Fruit fly (Drosophila melanogaster): ENCODE results near the gene prtp.
A peak's percentile ranks its signal among the peaks of the same experiment; 100 is the strongest.
"Not testable (repeated sequence)": the region's sequence is repeated elsewhere in the genome, so short reads cannot be mapped to it uniquely, and the experiment has no call there.

prtp gene

DNA sequence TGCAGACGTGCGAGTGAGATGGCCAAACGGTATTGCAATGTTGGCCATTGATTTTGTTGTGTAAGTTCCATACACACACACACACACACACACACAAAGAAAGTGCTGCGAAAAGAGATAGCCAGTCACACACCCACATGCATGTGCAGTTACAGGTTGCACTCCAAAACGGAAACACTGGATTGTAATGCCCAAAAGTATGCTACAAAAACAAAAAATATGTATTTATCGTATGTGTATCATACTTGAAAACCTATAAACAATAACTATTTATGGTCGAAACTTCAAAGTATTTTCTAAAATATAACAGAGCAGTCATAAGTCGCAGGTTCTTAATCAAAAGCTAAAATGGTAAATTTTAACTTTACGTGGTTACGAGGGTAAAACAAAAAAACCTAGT, 13.4 kb downstream of the prtp start:
- TF ChIP-seq CG12605 (GFP tag; IDR thresholded peaks at IDR 0.05): no peak
- no peak for TF ChIP-seq Snoo (tag; optimal IDR thresholded peaks at IDR 0.05)
- 0 out of 3 replicates have a peak, but pooled peaks have one; percentile 17 for TF ChIP-seq CG4496 (GFP tag; IDR thresholded peaks at IDR 0.05)
- no peak for TF ChIP-seq Pif1B (GFP tag; optimal IDR thresholded peaks at IDR 0.05)
- TF ChIP-seq CG8301 (tag; optimal IDR thresholded peaks at IDR 0.05): peak; percentile 8
- TF ChIP-seq rn (GFP tag; IDR thresholded peaks at IDR 0.05): no peak
- TF ChIP-seq CG15710 (tag; optimal IDR thresholded peaks at IDR 0.05): no peak
- no peak for TF ChIP-seq CG34367 (tag; optimal IDR thresholded peaks at IDR 0.05)

DNA sequence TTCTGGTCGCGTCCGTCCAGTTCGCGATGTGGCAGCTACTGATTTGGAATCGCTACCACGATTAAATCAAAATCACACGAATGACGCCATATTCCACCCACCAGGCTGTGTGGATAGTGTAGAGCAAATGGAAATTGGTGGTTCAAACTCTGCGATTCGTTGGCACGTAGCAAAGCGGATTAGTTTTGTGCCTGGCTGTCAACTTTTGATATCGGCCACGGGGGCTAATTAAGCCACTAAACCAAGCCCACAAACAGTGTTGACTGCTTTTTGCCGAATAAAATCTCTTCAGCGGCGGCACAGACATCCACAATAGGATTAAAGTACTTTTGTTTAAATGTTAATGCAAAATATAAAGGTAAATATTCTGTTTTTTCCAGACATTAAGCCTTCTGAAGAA, 15.1 kb downstream of the prtp start, which contains the start of gene inaF-C:
inaF-C (minus strand) TSS at position 101 of the 400 bp plus-strand sequence.
- no peak for TF ChIP-seq rn (GFP tag; IDR thresholded peaks at IDR 0.05)
- TF ChIP-seq CG8301 (tag; optimal IDR thresholded peaks at IDR 0.05): no peak
- TF ChIP-seq gl (tag; optimal IDR thresholded peaks at IDR 0.05): no peak
- TF ChIP-seq Pif1A (GFP tag; optimal IDR thresholded peaks at IDR 0.05): no peak
- no peak for TF ChIP-seq CG13204 (GFP tag; optimal IDR thresholded peaks at IDR 0.05)
- TF ChIP-seq CG9948 (tag; optimal IDR thresholded peaks at IDR 0.05): no peak
- TF ChIP-seq CG34367 (tag; optimal IDR thresholded peaks at IDR 0.05): no peak
- TF ChIP-seq fd96Ca (GFP tag; IDR thresholded peaks at IDR 0.05): no peak
- no peak for TF ChIP-seq Ets98B (GFP tag; IDR thresholded peaks at IDR 0.05)

DNA sequence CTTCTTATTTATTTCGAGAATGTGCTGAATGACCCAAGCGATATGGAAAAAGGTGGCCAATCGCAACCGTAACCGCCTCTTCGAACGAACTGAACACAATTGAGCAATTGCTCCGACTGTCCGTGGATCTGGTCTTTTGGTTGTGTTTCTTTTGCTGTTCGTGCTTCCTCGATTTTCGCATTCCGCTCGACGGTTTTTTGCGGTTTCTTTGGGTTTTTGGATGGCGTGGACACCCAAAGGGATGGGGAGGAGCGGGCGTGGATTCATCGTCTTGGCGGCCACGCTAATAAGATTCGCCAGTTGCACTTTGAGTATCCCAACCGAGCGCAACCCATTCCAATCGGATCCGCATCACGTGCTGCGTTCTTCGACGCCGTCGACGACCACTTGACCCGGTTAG, 16.1 kb downstream of the prtp start, which contains the start of gene inaF-B:
inaF-B (minus strand) TSS at position 101 of the 400 bp plus-strand sequence.
- TF ChIP-seq EcR (GFP tag; optimal IDR thresholded peaks at IDR 0.05) (no peak), CG32121 (GFP tag; IDR thresholded peaks at IDR 0.05) (no peak), fd96Ca (GFP tag; IDR thresholded peaks at IDR 0.05) (no peak), CG10348 (GFP tag; IDR thresholded peaks at IDR 0.05) (no peak), D1 (tag; optimal IDR thresholded peaks at IDR 0.05) (no peak), rn (GFP tag; IDR thresholded peaks at IDR 0.05) (no peak), CG12605 (GFP tag; IDR thresholded peaks at IDR 0.05) (no peak), CG13204 (GFP tag; optimal IDR thresholded peaks at IDR 0.05) (no peak)

DNA sequence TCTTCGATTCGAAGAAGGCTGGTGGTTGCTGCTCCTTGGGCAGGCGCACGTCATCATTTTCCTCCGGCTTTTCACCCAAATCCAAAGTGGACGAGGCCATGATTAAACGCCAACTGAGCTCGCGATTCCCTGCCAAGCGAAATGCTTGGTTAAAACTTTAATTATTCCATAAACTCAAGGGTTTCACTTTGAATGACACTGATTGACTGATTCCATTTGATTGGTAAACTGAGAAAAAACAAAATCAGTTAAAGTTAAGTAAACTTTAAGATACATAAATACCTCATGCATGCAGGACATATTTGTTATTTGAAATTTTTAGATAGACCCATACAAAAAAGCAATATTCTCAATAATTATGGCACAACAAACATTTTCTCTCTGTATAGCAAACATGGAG, 17.2 kb downstream of the prtp start, which contains the start of gene inaF-A:
inaF-A (minus strand) TSS at position 101 of the 400 bp plus-strand sequence.
- peak; percentile 16 for TF ChIP-seq CG8301 (tag; optimal IDR thresholded peaks at IDR 0.05)
- no peak for TF ChIP-seq EcR (GFP tag; optimal IDR thresholded peaks at IDR 0.05)
- TF ChIP-seq CG9948 (tag; optimal IDR thresholded peaks at IDR 0.05): no peak
- TF ChIP-seq CG10348 (GFP tag; IDR thresholded peaks at IDR 0.05): no peak
- no peak for TF ChIP-seq CG17806 (tag; optimal IDR thresholded peaks at IDR 0.05)
- TF ChIP-seq CG14655 (GFP tag; optimal IDR thresholded peaks at IDR 0.05): peak; percentile 22

DNA sequence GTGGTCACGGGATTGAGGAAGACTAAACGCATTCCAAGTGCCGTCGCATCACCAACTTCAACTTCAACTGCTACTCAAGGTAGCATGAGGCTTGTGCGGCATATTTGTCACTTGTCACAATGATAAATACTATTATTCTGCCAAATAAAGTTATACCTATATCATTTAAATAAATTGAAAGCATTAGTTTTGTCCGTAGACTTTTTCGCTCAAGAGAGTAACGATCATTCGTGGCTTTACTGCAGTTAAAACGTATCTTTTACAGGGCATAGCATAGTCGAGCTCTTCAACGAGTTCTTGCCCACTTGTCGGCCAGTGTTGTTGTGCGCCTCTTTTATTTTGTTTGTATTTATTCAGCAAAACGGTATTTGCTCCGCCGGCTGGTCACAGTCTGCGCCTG, 19.9 kb downstream of the prtp start:
- peak; percentile 49; the same call in 2 of the 3 replicates for TF ChIP-seq fd96Ca (GFP tag; IDR thresholded peaks at IDR 0.05)
- peak; percentile 73 for TF ChIP-seq CG8301 (tag; optimal IDR thresholded peaks at IDR 0.05)
- peak; percentile 17 for TF ChIP-seq Pif1B (GFP tag; optimal IDR thresholded peaks at IDR 0.05)
- no peak for TF ChIP-seq CG15710 (tag; optimal IDR thresholded peaks at IDR 0.05)
- TF ChIP-seq CG4496 (GFP tag; IDR thresholded peaks at IDR 0.05): peak; percentile 54; the same call in 1 of the 3 replicates
- peak; percentile 50 for TF ChIP-seq Ets98B (GFP tag; IDR thresholded peaks at IDR 0.05)
- TF ChIP-seq gl (tag; optimal IDR thresholded peaks at IDR 0.05): no peak
- TF ChIP-seq Pif1A (GFP tag; optimal IDR thresholded peaks at IDR 0.05): peak; percentile 32
- peak; percentile 74 for TF ChIP-seq CG14655 (GFP tag; optimal IDR thresholded peaks at IDR 0.05)
- TF ChIP-seq CG9948 (tag; optimal IDR thresholded peaks at IDR 0.05): no peak

DNA sequence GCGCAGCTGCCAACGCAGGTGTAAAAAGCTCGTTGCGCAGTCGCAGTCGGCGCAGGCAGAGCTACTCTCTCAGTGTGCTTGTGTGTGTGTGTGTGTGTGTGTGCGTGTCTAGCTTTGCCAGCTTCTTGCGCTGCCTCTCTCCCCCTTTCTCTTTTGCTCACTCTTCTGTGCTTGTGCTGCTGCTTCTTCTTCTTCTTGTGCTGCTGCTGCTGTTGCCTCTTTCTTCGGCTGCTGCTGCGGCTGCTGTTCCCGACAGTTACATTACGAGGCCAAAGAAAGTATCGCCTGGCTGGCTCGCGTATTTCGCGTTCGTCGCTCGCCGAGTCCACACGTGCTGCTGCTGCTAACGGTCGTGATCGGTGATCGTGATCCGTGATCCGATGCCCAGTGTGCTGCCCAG, 37.4 kb downstream of the prtp start, which contains the start of gene m:
m (plus strand) TSS at position 301 of the 400 bp plus-strand sequence.
- not testable (repeated sequence) for TF ChIP-seq EcR (GFP tag; optimal IDR thresholded peaks at IDR 0.05); CG9948 (tag; optimal IDR thresholded peaks at IDR 0.05); CG17806 (tag; optimal IDR thresholded peaks at IDR 0.05)

DNA sequence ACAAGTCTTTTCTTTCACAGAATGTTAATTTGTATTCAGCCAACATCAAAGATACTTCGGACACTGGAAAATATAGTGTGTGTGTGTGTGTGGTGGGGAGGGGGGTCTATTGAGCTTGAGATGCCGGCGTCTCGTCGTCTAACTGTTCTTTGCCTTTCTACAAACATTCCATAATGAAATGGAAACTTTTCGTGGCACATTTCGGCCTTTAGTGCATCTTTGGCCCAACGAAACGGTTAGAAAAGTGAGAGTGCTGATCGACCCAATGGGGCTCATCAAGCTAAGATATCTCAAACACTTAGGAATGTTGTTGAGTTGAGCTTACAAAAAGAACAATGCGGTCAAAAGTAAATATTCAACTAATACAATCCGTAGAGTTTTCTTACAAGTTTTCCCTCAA, 40.3 kb downstream of the prtp start:
- TF ChIP-seq CG4496 (GFP tag; IDR thresholded peaks at IDR 0.05): no peak

DNA sequence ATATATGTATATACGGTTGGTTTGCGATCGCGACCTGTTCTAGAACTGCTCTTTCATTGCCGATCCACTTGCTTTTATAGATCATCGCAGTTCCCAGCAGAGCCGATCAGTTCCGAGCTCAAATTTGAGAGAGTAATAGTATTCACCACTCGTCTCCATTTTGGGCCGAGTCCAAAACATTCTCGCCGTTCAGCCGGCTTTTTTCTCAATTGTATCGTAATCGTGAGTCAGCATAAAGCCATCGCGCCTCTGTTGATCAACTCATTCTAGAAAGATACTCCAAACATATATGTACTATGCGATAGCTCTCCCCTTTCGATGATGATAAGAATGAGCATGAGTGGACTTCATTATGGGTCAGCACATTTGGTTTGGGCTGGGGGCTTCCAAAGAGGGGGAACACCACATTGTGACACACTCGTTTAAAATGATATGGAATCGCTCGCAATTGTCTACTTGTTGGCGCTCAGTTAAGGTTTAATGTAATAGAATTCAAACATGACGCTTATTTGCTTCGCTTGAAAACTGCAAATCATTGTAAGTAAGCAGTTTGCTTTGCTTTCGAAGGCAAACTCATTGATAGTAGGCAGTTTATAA, 48.1 kb downstream of the prtp start, which contains the start of gene CG9360:
CG9360 (minus strand) TSS at position 51 of the 597 bp plus-strand sequence.
- TF ChIP-seq CG15710 (tag; optimal IDR thresholded peaks at IDR 0.05) (no peak), CG4496 (GFP tag; IDR thresholded peaks at IDR 0.05) (0 out of 3 replicates have a peak, but pooled peaks have one; percentile 18)
